Worm (Caenorhabditis elegans): ENCODE data around the gene ZK1236.1.

DNA sequence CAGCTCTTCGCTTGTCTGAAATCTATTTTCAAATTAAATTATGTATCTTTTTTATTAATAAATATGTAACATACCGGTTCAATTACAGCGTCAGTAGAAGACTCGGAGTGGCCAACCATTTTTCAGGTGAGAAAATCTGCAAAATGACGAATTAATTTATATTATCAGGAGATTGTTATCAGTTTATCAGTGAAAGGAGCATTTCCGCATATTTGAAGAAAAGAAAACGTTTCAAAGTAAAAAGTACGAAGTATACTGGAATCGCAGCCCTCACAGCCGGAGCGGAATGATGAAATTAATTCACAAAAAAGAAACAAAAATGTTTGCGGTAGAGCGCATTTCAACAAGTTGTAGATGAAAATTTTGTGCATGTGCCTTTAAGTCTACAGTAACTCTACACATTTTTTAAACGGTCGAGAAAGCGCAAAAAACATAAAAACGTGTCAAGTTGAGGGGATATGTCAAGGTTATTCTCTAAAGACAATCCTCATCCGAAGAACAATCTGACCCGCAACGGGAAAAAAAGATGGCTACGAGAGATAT lies 50.3 kb downstream of the ZK1236.1 start:
- TF ChIP-seq ama-1 (optimal IDR thresholded peaks at IDR 0.05): no peak
- no peak for TF ChIP-seq sea-1 (GFP tag; conservative IDR thresholded peaks at IDR 0.05)
- TF ChIP-seq ceh-36 (tag; optimal IDR thresholded peaks at IDR 0.05): no peak

Measured in whole organism, early embryonic.